Fruit fly (Drosophila melanogaster) whole organism, embryonic: ENCODE measurements around the gene Cyp4d14.

Experiments used
- Atf3 ChIP-seq: fragments of 200-800 bp; sonication (Bioruptor generic); optimal IDR thresholded peaks from 3 replicates; lab custom pipeline; 2016; ENCODE audit warnings: missing biosample characterization, missing genetic modification characterization
- Bgb ChIP-seq: fragments of 200-800 bp; sonication (Bioruptor generic); IDR thresholded peaks from 2 replicates; pipeline ENCODE4 v1.3.6; 2022; ENCODE audit warnings: missing biosample characterization, missing genetic modification characterization; ENCODE audit not compliant: partially characterized antibody
- CG14014 ChIP-seq: fragments of 200-800 bp; sonication (Bioruptor generic); IDR thresholded peaks from 2 replicates; pipeline ENCODE4 v1.3.6; 2022; ENCODE audit warnings: missing biosample characterization, missing genetic modification characterization
- CG15073 ChIP-seq: fragments of 200-800 bp; sonication (Bioruptor generic); optimal IDR thresholded peaks from 2 replicates; lab custom pipeline; 2016; ENCODE audit warnings: missing biosample characterization, missing genetic modification characterization
- CG15696 ChIP-seq: fragments of 200-800 bp; sonication (Bioruptor generic); optimal IDR thresholded peaks from 2 replicates; lab custom pipeline; 2019; ENCODE audit warnings: missing biosample characterization, mild to moderate bottlenecking, missing genetic modification characterization, moderate library complexity
- CG1647 ChIP-seq: fragments of 200-800 bp; sonication (Bioruptor generic); optimal IDR thresholded peaks from 3 replicates; lab custom pipeline; 2016; ENCODE audit warnings: missing biosample characterization, missing genetic modification characterization
- CG16813 ChIP-seq: fragments of 200-800 bp; sonication (Bioruptor generic); IDR thresholded peaks from 3 replicates; pipeline ENCODE4 v1.3.6; 2022; ENCODE audit warnings: missing biosample characterization, missing genetic modification characterization; ENCODE audit not compliant: partially characterized antibody
- CG2199 ChIP-seq: fragments of 200-800 bp; sonication (Bioruptor generic); IDR thresholded peaks from 3 replicates; pipeline ENCODE4 v1.3.6; 2022; ENCODE audit warnings: missing biosample characterization, missing genetic modification characterization
- CG2678 ChIP-seq: fragments of 200-800 bp; sonication (Bioruptor generic); optimal IDR thresholded peaks from 3 replicates; lab custom pipeline; 2019; ENCODE audit warnings: missing biosample characterization, mild to moderate bottlenecking, missing genetic modification characterization, moderate library complexity
- CG31441 ChIP-seq: fragments of 200-800 bp; sonication (Bioruptor generic); IDR thresholded peaks from 2 replicates; pipeline ENCODE4 v1.3.6; 2022; ENCODE audit warnings: missing biosample characterization, missing genetic modification characterization
- CG3163 ChIP-seq: fragments of 200-800 bp; sonication (Bioruptor generic); optimal IDR thresholded peaks from 3 replicates; lab custom pipeline; 2016; ENCODE audit warnings: missing biosample characterization, missing genetic modification characterization
- CG32532 ChIP-seq: fragments of 200-800 bp; sonication (Bioruptor generic); IDR thresholded peaks from 2 replicates; pipeline ENCODE4 v1.3.6; 2022; ENCODE audit warnings: missing biosample characterization, missing genetic modification characterization
- CG3847 ChIP-seq: fragments of 200-800 bp; sonication (Bioruptor generic); IDR thresholded peaks from 2 replicates; pipeline ENCODE4 v1.3.6; 2022; ENCODE audit warnings: missing biosample characterization, missing genetic modification characterization
- CG4282 ChIP-seq: fragments of 200-800 bp; sonication (Bioruptor generic); optimal IDR thresholded peaks from 2 replicates; lab custom pipeline; 2016; ENCODE audit warnings: missing biosample characterization, missing genetic modification characterization
- CG4404 ChIP-seq: fragments of 200-800 bp; sonication (Bioruptor generic); IDR thresholded peaks from 2 replicates; pipeline ENCODE4 v1.3.6; 2022; ENCODE audit warnings: missing biosample characterization, missing genetic modification characterization
- CG4617 ChIP-seq: fragments of 200-800 bp; sonication (Bioruptor generic); optimal IDR thresholded peaks from 3 replicates; lab custom pipeline; 2016; ENCODE audit warnings: missing biosample characterization, missing genetic modification characterization, borderline replicate concordance
- CG6765 ChIP-seq: fragments of 200-800 bp; sonication (Bioruptor generic); optimal IDR thresholded peaks from 3 replicates; lab custom pipeline; 2017; ENCODE audit warnings: missing biosample characterization, mild to moderate bottlenecking, missing genetic modification characterization
- CG6813 ChIP-seq: fragments of 200-800 bp; sonication (Bioruptor generic); optimal IDR thresholded peaks from 2 replicates; lab custom pipeline; 2017; ENCODE audit warnings: missing biosample characterization, missing genetic modification characterization, mild to moderate bottlenecking, moderate library complexity, missing genetic modification reagents
- CG8281 ChIP-seq: fragments of 200-800 bp; sonication (Bioruptor generic); optimal IDR thresholded peaks from 2 replicates; lab custom pipeline; 2018; ENCODE audit warnings: missing biosample characterization, mild to moderate bottlenecking, missing genetic modification characterization, moderate library complexity
- CG9215 ChIP-seq: fragments of 200-800 bp; sonication (Bioruptor generic); IDR thresholded peaks from 2 replicates; pipeline ENCODE4 v1.3.6; 2022; ENCODE audit warnings: missing biosample characterization, missing genetic modification characterization
- CG9437 ChIP-seq: fragments of 200-800 bp; sonication (Bioruptor generic); optimal IDR thresholded peaks from 2 replicates; lab custom pipeline; 2018; ENCODE audit warnings: missing biosample characterization, mild to moderate bottlenecking, missing genetic modification characterization
- CrebB ChIP-seq: fragments of 200-800 bp; sonication (Bioruptor generic); optimal IDR thresholded peaks from 3 replicates; lab custom pipeline; 2018; ENCODE audit warnings: missing biosample characterization, mild to moderate bottlenecking, missing genetic modification characterization
- D ChIP-seq, 2 experiments: fragments of 200-800 bp in 1 of 2; fragments of >200 bp in 1 of 2; sonication (Bioruptor generic) in 1 of 2; optimal IDR thresholded peaks; 2 replicates in 1 of 2; 3 replicates in 1 of 2; lab custom pipeline; 2017; ENCODE audit warnings: mild to moderate bottlenecking in 1 of 2, missing biosample characterization in 1 of 2, missing genetic modification characterization in 1 of 2, missing genetic modification reagents in 1 of 2
- Dll ChIP-seq: fragments of 200-800 bp; sonication (Bioruptor generic); IDR thresholded peaks from 4 replicates; pipeline ENCODE4 v1.3.6; 2022; ENCODE audit warnings: missing biosample characterization, missing genetic modification characterization; ENCODE audit not compliant: partially characterized antibody
- E2f1 ChIP-seq: fragments of 200-800 bp; sonication (Bioruptor generic); IDR thresholded peaks from 2 replicates; pipeline ENCODE4 v1.3.6; 2022; ENCODE audit warnings: missing biosample characterization, missing genetic modification characterization
- Ets97D ChIP-seq: fragments of 200-800 bp; sonication (Bioruptor generic); optimal IDR thresholded peaks from 3 replicates; lab custom pipeline; 2016; ENCODE audit warnings: missing biosample characterization, missing genetic modification characterization
- Hmr ChIP-seq: fragments of 200-800 bp; sonication (Bioruptor generic); optimal IDR thresholded peaks from 3 replicates; lab custom pipeline; 2017; ENCODE audit warnings: mild to moderate bottlenecking, missing biosample characterization, missing genetic modification reagents, missing genetic modification characterization
- Jarid2 ChIP-seq: fragments of 200-800 bp; sonication (Bioruptor generic); optimal IDR thresholded peaks from 3 replicates; lab custom pipeline; 2017; ENCODE audit warnings: mild to moderate bottlenecking, missing biosample characterization, missing genetic modification reagents, missing genetic modification characterization
- NC2α ChIP-seq: fragments of 200-800 bp; sonication (Bioruptor generic); optimal IDR thresholded peaks from 2 replicates; lab custom pipeline; 2016; ENCODE audit warnings: missing biosample characterization, missing genetic modification characterization
- NK7.1 ChIP-seq: fragments of 200-800 bp; sonication (Bioruptor generic); optimal IDR thresholded peaks from 3 replicates; lab custom pipeline; 2016; ENCODE audit warnings: missing biosample characterization, missing genetic modification characterization
- Nf-YA ChIP-seq: fragments of 200-800 bp; sonication (Bioruptor generic); IDR thresholded peaks from 2 replicates; pipeline ENCODE4 v1.3.6; 2022; ENCODE audit warnings: missing biosample characterization, missing genetic modification characterization
- Oaz ChIP-seq: fragments of 200-800 bp; sonication (Bioruptor generic); IDR thresholded peaks from 2 replicates; pipeline ENCODE4 v1.3.6; 2022; ENCODE audit warnings: missing biosample characterization, missing genetic modification characterization
- Stat92E ChIP-seq, 3 experiments: fragments of >200 bp in 2 of 3; fragments of 200-800 bp in 1 of 3; sonication (Bioruptor generic) in 1 of 3; optimal IDR thresholded peaks; 2 replicates each; lab custom pipeline; 2017 to 2019; ENCODE audit warnings: missing biosample characterization in 3 of 3, missing genetic modification characterization in 3 of 3, mild to moderate bottlenecking in 1 of 3, moderate library complexity in 1 of 3
- abd-A ChIP-seq: fragments of 200-800 bp; sonication (Bioruptor generic); optimal IDR thresholded peaks from 3 replicates; lab custom pipeline; 2019; ENCODE audit warnings: missing biosample characterization, mild to moderate bottlenecking, missing genetic modification characterization, moderate library complexity
- ase ChIP-seq: fragments of 200-800 bp; sonication (Bioruptor generic); IDR thresholded peaks from 3 replicates; pipeline ENCODE4 v1.3.6; 2022; ENCODE audit warnings: missing biosample characterization, missing genetic modification characterization
- az2 ChIP-seq: fragments of 200-800 bp; sonication (Bioruptor generic); optimal IDR thresholded peaks from 3 replicates; lab custom pipeline; 2016; ENCODE audit warnings: missing biosample characterization, missing genetic modification characterization
- dm ChIP-seq: fragments of 200-800 bp; sonication (Bioruptor generic); optimal IDR thresholded peaks from 3 replicates; lab custom pipeline; 2016; ENCODE audit warnings: missing biosample characterization, missing genetic modification characterization
- ems ChIP-seq: fragments of 200-800 bp; sonication (Bioruptor generic); optimal IDR thresholded peaks from 3 replicates; lab custom pipeline; 2016; ENCODE audit warnings: missing biosample characterization, missing genetic modification characterization
- fd3F ChIP-seq: fragments of 200-800 bp; sonication (Bioruptor generic); optimal IDR thresholded peaks from 2 replicates; lab custom pipeline; 2018; ENCODE audit warnings: missing biosample characterization, mild to moderate bottlenecking, missing genetic modification characterization, moderate library complexity
- gcm2 ChIP-seq: fragments of 200-800 bp; sonication (Bioruptor generic); optimal IDR thresholded peaks from 2 replicates; lab custom pipeline; 2016; ENCODE audit warnings: missing biosample characterization, missing genetic modification characterization
- kni ChIP-seq: fragments of 200-800 bp; sonication (Bioruptor generic); optimal IDR thresholded peaks from 3 replicates; lab custom pipeline; 2017; ENCODE audit warnings: mild to moderate bottlenecking, missing biosample characterization, missing genetic modification reagents, missing genetic modification characterization
- nerfin-2 ChIP-seq: fragments of 200-800 bp; sonication (Bioruptor generic); IDR thresholded peaks from 2 replicates; pipeline ENCODE4 v1.3.6; 2022; ENCODE audit warnings: missing biosample characterization, missing genetic modification characterization; ENCODE audit not compliant: partially characterized antibody
- org-1 ChIP-seq: fragments of 200-800 bp; sonication (Bioruptor generic); optimal IDR thresholded peaks from 2 replicates; lab custom pipeline; 2017; ENCODE audit warnings: missing biosample characterization, missing genetic modification characterization
- pho ChIP-seq: fragments of 200-800 bp; sonication (Bioruptor generic); optimal IDR thresholded peaks from 2 replicates; lab custom pipeline; 2016; ENCODE audit warnings: missing biosample characterization, missing genetic modification characterization
- phol ChIP-seq: fragments of 200-800 bp; sonication (Bioruptor generic); optimal IDR thresholded peaks from 3 replicates; lab custom pipeline; 2018; ENCODE audit warnings: missing biosample characterization, mild to moderate bottlenecking, missing genetic modification characterization, moderate library complexity
- pzg ChIP-seq: fragments of 200-800 bp; sonication (Bioruptor generic); optimal IDR thresholded peaks from 3 replicates; lab custom pipeline; 2018; ENCODE audit warnings: missing biosample characterization, mild to moderate bottlenecking, missing genetic modification characterization, moderate library complexity
- trh ChIP-seq: fragments of 200-800 bp; sonication (Bioruptor generic); optimal IDR thresholded peaks from 2 replicates; lab custom pipeline; 2016; ENCODE audit warnings: missing biosample characterization, missing genetic modification characterization
- wek ChIP-seq: fragments of 200-800 bp; sonication (Bioruptor generic); optimal IDR thresholded peaks from 3 replicates; lab custom pipeline; 2018; ENCODE audit warnings: missing biosample characterization, mild to moderate bottlenecking, missing genetic modification characterization, moderate library complexity
- zen2 ChIP-seq: fragments of 200-800 bp; sonication (Bioruptor generic); IDR thresholded peaks from 3 replicates; pipeline ENCODE4 v1.3.6; 2022; ENCODE audit warnings: missing biosample characterization, missing genetic modification characterization; ENCODE audit not compliant: partially characterized antibody
- zf30C ChIP-seq: fragments of 200-800 bp; sonication (Bioruptor generic); optimal IDR thresholded peaks from 3 replicates; lab custom pipeline; 2018; ENCODE audit warnings: missing biosample characterization, mild to moderate bottlenecking, missing genetic modification characterization

Cyp4d14 gene

dm6 chrX:2158668-2159163 is 16.4 kb downstream of the Cyp4d14 start, which contains the start of gene wapl (continued):
- TF ChIP-seq Dll (peak; percentile 94), CG14014 (GFP tag; lab: Robert Waterston, UW) (no peak), CrebB (tag; lab: Kevin White, UChicago) (no peak), wek (GFP tag; lab: Kevin White, UChicago) (no peak), Nf-YA (GFP tag; lab: Robert Waterston, UW) (no peak), CG2678 (no peak), Hmr (peak; percentile 53), org-1 (GFP tag; lab: Kevin White, UChicago) (no peak), dm (GFP tag; lab: Kevin White, UChicago) (no peak), CG3847 (GFP tag; lab: Robert Waterston, UW) (peak; percentile 61), Ets97D (GFP tag; lab: Kevin White, UChicago) (peak; percentile 63), Bgb (GFP tag; lab: Robert Waterston, UW) (peak; percentile 97), Atf3 (GFP tag; lab: Kevin White, UChicago) (no peak), Stat92E (GFP tag; optimal IDR thresholded peaks at IDR 0.05; lab: Kevin White, UChicago) (peak in 1 of 3 experiments; percentile 8), Jarid2 (GFP tag; lab: Kevin White, UChicago) (no peak), zen2 (GFP tag; lab: Robert Waterston, UW) (peak; percentile 90), kni (GFP tag; lab: Kevin White, UChicago) (no peak), CG4282 (GFP tag; lab: Kevin White, UChicago) (no peak), CG32532 (GFP tag; lab: Robert Waterston, UW) (0 out of 2 replicates have a peak, but pooled peaks have one; percentile 47), fd3F (GFP tag; lab: Kevin White, UChicago) (no peak), CG6765 (GFP tag; lab: Kevin White, UChicago) (no peak), trh (no peak), Oaz (GFP tag; lab: Robert Waterston, UW) (no peak), CG9215 (GFP tag; lab: Robert Waterston, UW) (no peak), CG4617 (GFP tag; lab: Kevin White, UChicago) (peak; percentile 89), NK7.1 (no peak), CG2199 (GFP tag; lab: Robert Waterston, UW) (no peak), CG3163 (peak; percentile 6), zf30C (GFP tag; lab: Kevin White, UChicago) (no peak), pho (no peak), CG16813 (GFP tag; lab: Robert Waterston, UW) (peak; percentile 93), NC2α (GFP tag; lab: Kevin White, UChicago) (no peak), CG6813 (no peak), CG4404 (GFP tag; lab: Robert Waterston, UW) (no peak), ase (GFP tag; lab: Robert Waterston, UW) (no peak), nerfin-2 (peak; percentile 87), gcm2 (GFP tag; lab: Kevin White, UChicago) (peak; percentile 48), phol (tag; lab: Kevin White, UChicago) (peak; percentile 18), CG15073 (GFP tag; lab: Kevin White, UChicago) (no peak), CG9437 (no peak), abd-A (tag; lab: Kevin White, UChicago) (peak; percentile 64), CG1647 (GFP tag; lab: Kevin White, UChicago) (no peak), E2f1 (GFP tag; lab: Robert Waterston, UW) (no peak), pzg (GFP tag; lab: Kevin White, UChicago) (peak; percentile 95), D (optimal IDR thresholded peaks at IDR 0.05; lab: Kevin White, UChicago) (peak; percentile 57), D (GFP tag; optimal IDR thresholded peaks at IDR 0.05; lab: Kevin White, UChicago) (no peak), ems (peak; percentile 9), CG31441 (no peak), CG15696 (tag; lab: Kevin White, UChicago) (no peak), az2 (GFP tag; lab: Kevin White, UChicago) (no peak), CG8281 (tag; lab: Kevin White, UChicago) (no peak)
